Fruit fly (Drosophila melanogaster) Kc167 (cell line): ENCODE results near the gene CG12535.

Experiments used
- Myc ChIP-seq: fragments of >200 bp; optimal IDR thresholded peaks from 2 replicates; lab custom pipeline; 2017; ENCODE audit warnings: missing external identifiers
- psq ChIP-seq: fragments of >200 bp; optimal IDR thresholded peaks from 2 replicates; lab custom pipeline; 2017; ENCODE audit warnings: missing external identifiers

- TF ChIP-seq psq (lab: Kevin White, UChicago), result no peak
- TF ChIP-seq Myc, result no peak
Measured at dm6 chrX:3485871-3486270, 37.1 kb upstream of the CG12535 start.
